Fruit fly (Drosophila melanogaster) whole organism, embryonic: Measurements from ENCODE around the gene CG12609.

Experiments
- Abd-B ChIP-seq: fragments of 200-800 bp; sonication (Bioruptor generic); optimal IDR thresholded peaks from 2 replicates; lab custom pipeline; 2018; ENCODE audit warnings: missing biosample characterization, mild to moderate bottlenecking, missing genetic modification characterization, moderate library complexity
- CG10366 ChIP-seq: fragments of 200-800 bp; sonication (Bioruptor generic); IDR thresholded peaks from 2 replicates; pipeline ENCODE4 v1.3.6; 2022; ENCODE audit warnings: missing biosample characterization, missing genetic modification characterization
- CG10543 ChIP-seq: fragments of 200-800 bp; sonication (Bioruptor generic); optimal IDR thresholded peaks from 3 replicates; lab custom pipeline; 2017; ENCODE audit warnings: missing biosample characterization, mild to moderate bottlenecking, missing genetic modification characterization, moderate library complexity
- CG10565 ChIP-seq: fragments of 200-800 bp; sonication (Bioruptor generic); optimal IDR thresholded peaks from 3 replicates; lab custom pipeline; 2016; ENCODE audit warnings: missing biosample characterization, mild to moderate bottlenecking, missing genetic modification characterization
- CG11085 ChIP-seq: fragments of 200-800 bp; sonication (Bioruptor generic); IDR thresholded peaks from 2 replicates; pipeline ENCODE4 v1.3.6; 2022; ENCODE audit warnings: missing biosample characterization, missing genetic modification characterization
- CG12155 ChIP-seq: fragments of 200-800 bp; sonication (Bioruptor generic); optimal IDR thresholded peaks from 3 replicates; lab custom pipeline; 2016; ENCODE audit warnings: missing biosample characterization, missing genetic modification characterization
- CG12659 ChIP-seq: fragments of 200-800 bp; sonication (Bioruptor generic); optimal IDR thresholded peaks from 3 replicates; lab custom pipeline; 2017; ENCODE audit warnings: mild to moderate bottlenecking, missing biosample characterization, missing genetic modification reagents, missing genetic modification characterization
- CG1529 ChIP-seq: fragments of 200-800 bp; sonication (Bioruptor generic); optimal IDR thresholded peaks from 3 replicates; lab custom pipeline; 2018; ENCODE audit warnings: missing biosample characterization, missing genetic modification characterization
- CG17359 ChIP-seq: fragments of 200-800 bp; sonication (Bioruptor generic); optimal IDR thresholded peaks from 3 replicates; lab custom pipeline; 2018; ENCODE audit warnings: missing biosample characterization, mild to moderate bottlenecking, missing genetic modification characterization, moderate library complexity
- CG17912 ChIP-seq: fragments of 200-800 bp; sonication (Bioruptor generic); optimal IDR thresholded peaks from 2 replicates; lab custom pipeline; 2018; ENCODE audit warnings: missing biosample characterization, mild to moderate bottlenecking, missing genetic modification characterization
- CG1832 ChIP-seq: fragments of 200-800 bp; sonication (Bioruptor generic); optimal IDR thresholded peaks from 2 replicates; lab custom pipeline; 2017; ENCODE audit warnings: missing biosample characterization, mild to moderate bottlenecking, missing genetic modification characterization, inconsistent platforms
- CG2120 ChIP-seq: fragments of 200-800 bp; sonication (Bioruptor generic); optimal IDR thresholded peaks from 3 replicates; lab custom pipeline; 2016; ENCODE audit warnings: missing biosample characterization, missing genetic modification characterization
- CG2875 ChIP-seq: fragments of 200-800 bp; sonication (Bioruptor generic); optimal IDR thresholded peaks from 2 replicates; lab custom pipeline; 2017; ENCODE audit warnings: missing biosample characterization, mild to moderate bottlenecking, missing genetic modification characterization, missing genetic modification reagents
- CG6813 ChIP-seq: fragments of 200-800 bp; sonication (Bioruptor generic); optimal IDR thresholded peaks from 2 replicates; lab custom pipeline; 2017; ENCODE audit warnings: missing biosample characterization, missing genetic modification characterization, mild to moderate bottlenecking, moderate library complexity, missing genetic modification reagents
- CG7357 ChIP-seq: fragments of 200-800 bp; sonication (Bioruptor generic); IDR thresholded peaks from 3 replicates; pipeline ENCODE4 v1.3.6; 2022; ENCODE audit warnings: missing biosample characterization, missing genetic modification characterization
- CG8281 ChIP-seq: fragments of 200-800 bp; sonication (Bioruptor generic); optimal IDR thresholded peaks from 2 replicates; lab custom pipeline; 2018; ENCODE audit warnings: missing biosample characterization, mild to moderate bottlenecking, missing genetic modification characterization, moderate library complexity
- CG9797 ChIP-seq: fragments of 200-800 bp; sonication (Bioruptor generic); optimal IDR thresholded peaks from 3 replicates; lab custom pipeline; 2018; ENCODE audit warnings: missing biosample characterization, mild to moderate bottlenecking, missing genetic modification characterization
- CoRest ChIP-seq: fragments of 200-800 bp; sonication (Bioruptor generic); optimal IDR thresholded peaks from 3 replicates; lab custom pipeline; 2018; ENCODE audit warnings: missing biosample characterization, mild to moderate bottlenecking, missing genetic modification characterization, moderate library complexity
- Dbx ChIP-seq: fragments of 200-800 bp; sonication (Bioruptor generic); IDR thresholded peaks from 3 replicates; pipeline ENCODE4 v1.3.6; 2022; ENCODE audit warnings: missing biosample characterization, missing genetic modification characterization
- Dip2 ChIP-seq: fragments of 200-800 bp; sonication (Bioruptor generic); IDR thresholded peaks from 2 replicates; pipeline ENCODE4 v1.3.6; 2022; ENCODE audit warnings: missing biosample characterization, missing genetic modification characterization
- Gsc ChIP-seq: fragments of 200-800 bp; sonication (Bioruptor generic); IDR thresholded peaks from 2 replicates; pipeline ENCODE4 v1.3.6; 2022; ENCODE audit warnings: missing biosample characterization, missing genetic modification characterization
- Med ChIP-seq: fragments of 200-800 bp; sonication (Bioruptor generic); peaks from one replicate; lab custom pipeline; 2016; ENCODE audit warnings: missing biosample characterization, missing genetic modification characterization, mild to moderate bottlenecking, inconsistent platforms, moderate library complexity
- Mes4 ChIP-seq: fragments of 200-800 bp; sonication (Bioruptor generic); optimal IDR thresholded peaks from 2 replicates; lab custom pipeline; 2016; ENCODE audit warnings: missing biosample characterization, missing genetic modification characterization
- Xrp1 ChIP-seq: fragments of 200-800 bp; sonication (Bioruptor generic); IDR thresholded peaks from 2 replicates; pipeline ENCODE4 v1.3.6; 2022; ENCODE audit warnings: missing biosample characterization, missing genetic modification characterization
- bsh ChIP-seq, 2 experiments: fragments of 200-800 bp; sonication (Bioruptor generic); optimal IDR thresholded peaks; 2 replicates each; lab custom pipeline; 2017 to 2018; ENCODE audit warnings: mild to moderate bottlenecking in 2 of 2, missing biosample characterization in 2 of 2, missing genetic modification characterization in 2 of 2, moderate library complexity in 1 of 2
- btn ChIP-seq: fragments of 200-800 bp; sonication (Bioruptor generic); optimal IDR thresholded peaks from 2 replicates; lab custom pipeline; 2016; ENCODE audit warnings: missing biosample characterization, missing genetic modification characterization
- disco-r ChIP-seq: fragments of 200-800 bp; sonication (Bioruptor generic); optimal IDR thresholded peaks from 2 replicates; lab custom pipeline; 2016; ENCODE audit warnings: missing biosample characterization, missing genetic modification characterization
- dmrt11E ChIP-seq: fragments of 200-800 bp; sonication (Bioruptor generic); optimal IDR thresholded peaks from 3 replicates; lab custom pipeline; 2018; ENCODE audit warnings: missing biosample characterization, mild to moderate bottlenecking, missing genetic modification characterization, moderate library complexity
- ewg ChIP-seq: fragments of 200-800 bp; sonication (Bioruptor generic); optimal IDR thresholded peaks from 3 replicates; lab custom pipeline; 2017; ENCODE audit warnings: mild to moderate bottlenecking, missing biosample characterization, missing genetic modification reagents, missing genetic modification characterization
- eyg ChIP-seq: fragments of 200-800 bp; sonication (Bioruptor generic); optimal IDR thresholded peaks from 3 replicates; lab custom pipeline; 2016; ENCODE audit warnings: missing biosample characterization, missing genetic modification characterization
- gem ChIP-seq: fragments of 200-800 bp; sonication (Bioruptor generic); optimal IDR thresholded peaks from 2 replicates; lab custom pipeline; 2019; ENCODE audit warnings: missing biosample characterization, mild to moderate bottlenecking, missing genetic modification characterization, moderate library complexity
- grau ChIP-seq: fragments of 200-800 bp; optimal IDR thresholded peaks from 3 replicates; lab custom pipeline; 2019; ENCODE audit warnings: missing biosample characterization, mild to moderate bottlenecking, missing genetic modification characterization, moderate library complexity
- her ChIP-seq: fragments of 200-800 bp; sonication (Bioruptor generic); optimal IDR thresholded peaks from 2 replicates; lab custom pipeline; 2016; ENCODE audit warnings: missing biosample characterization, missing genetic modification characterization
- ind ChIP-seq: fragments of 200-800 bp; sonication (Bioruptor generic); optimal IDR thresholded peaks from 3 replicates; lab custom pipeline; 2016; ENCODE audit warnings: missing biosample characterization, missing genetic modification characterization
- jigr1 ChIP-seq: fragments of 200-800 bp; sonication (Bioruptor generic); IDR thresholded peaks from 3 replicates; pipeline ENCODE4 v1.3.6; 2022; ENCODE audit warnings: missing biosample characterization, missing genetic modification characterization
- jumu ChIP-seq: fragments of 200-800 bp; sonication (Bioruptor generic); optimal IDR thresholded peaks from 3 replicates; lab custom pipeline; 2016; ENCODE audit warnings: missing biosample characterization, missing genetic modification characterization
- lilli ChIP-seq: fragments of 200-800 bp; sonication (Bioruptor generic); optimal IDR thresholded peaks from 3 replicates; lab custom pipeline; 2016; ENCODE audit warnings: missing biosample characterization, missing genetic modification characterization
- lmd ChIP-seq: fragments of 200-800 bp; sonication (Bioruptor generic); IDR thresholded peaks from 2 replicates; pipeline ENCODE4 v1.3.6; 2022; ENCODE audit warnings: missing biosample characterization, missing genetic modification characterization
- nau ChIP-seq: fragments of 200-800 bp; sonication (Bioruptor generic); optimal IDR thresholded peaks from 3 replicates; lab custom pipeline; 2017; ENCODE audit warnings: missing biosample characterization, mild to moderate bottlenecking, missing genetic modification characterization, missing genetic modification reagents
- nmo ChIP-seq: fragments of 200-800 bp; sonication (Bioruptor generic); optimal IDR thresholded peaks from 2 replicates; lab custom pipeline; 2018; ENCODE audit warnings: missing biosample characterization, mild to moderate bottlenecking, missing genetic modification characterization, moderate library complexity
- phol ChIP-seq: fragments of 200-800 bp; sonication (Bioruptor generic); optimal IDR thresholded peaks from 3 replicates; lab custom pipeline; 2018; ENCODE audit warnings: missing biosample characterization, mild to moderate bottlenecking, missing genetic modification characterization, moderate library complexity
- prd ChIP-seq, 3 experiments: fragments of >200 bp in 2 of 3; fragments of 200-800 bp in 1 of 3; sonication (Bioruptor generic) in 1 of 3; optimal IDR thresholded peaks in 2 of 3; IDR thresholded peaks in 1 of 3; 2 replicates in 2 of 3; 3 replicates in 1 of 3; pipeline versions ENCODE4 v1.3.6 to Lab custom; 2017 to 2022; ENCODE audit warnings: missing biosample characterization in 1 of 3, missing genetic modification characterization in 1 of 3
- rib ChIP-seq: fragments of 200-800 bp; sonication (Bioruptor generic); IDR thresholded peaks from 2 replicates; pipeline ENCODE4 v1.3.6; 2022; ENCODE audit warnings: missing biosample characterization, missing genetic modification characterization
- sc ChIP-seq, 3 experiments: fragments of >200 bp in 2 of 3; fragments of 200-800 bp in 1 of 3; sonication (Bioruptor generic) in 1 of 3; optimal IDR thresholded peaks; 2 replicates in 2 of 3; 3 replicates in 1 of 3; lab custom pipeline; 2017; ENCODE audit warnings: mild to moderate bottlenecking in 1 of 3, missing biosample characterization in 1 of 3, missing genetic modification characterization in 1 of 3, missing genetic modification reagents in 1 of 3
- sd ChIP-seq: fragments of 200-800 bp; sonication (Bioruptor generic); optimal IDR thresholded peaks from 3 replicates; lab custom pipeline; 2018; ENCODE audit warnings: missing biosample characterization, mild to moderate bottlenecking, missing genetic modification characterization, moderate library complexity
- sqz ChIP-seq: fragments of 200-800 bp; sonication (Bioruptor generic); optimal IDR thresholded peaks from 3 replicates; lab custom pipeline; 2018; ENCODE audit warnings: missing biosample characterization, mild to moderate bottlenecking, missing genetic modification characterization
- tap ChIP-seq: fragments of 200-800 bp; optimal IDR thresholded peaks from 3 replicates; lab custom pipeline; 2019; ENCODE audit warnings: missing biosample characterization, mild to moderate bottlenecking, missing genetic modification characterization, moderate library complexity
- unc-4 ChIP-seq: fragments of 200-800 bp; sonication (Bioruptor generic); IDR thresholded peaks from 2 replicates; pipeline ENCODE4 v1.3.6; 2022; ENCODE audit warnings: missing biosample characterization, missing genetic modification characterization; ENCODE audit not compliant: partially characterized antibody
- z ChIP-seq: fragments of 200-800 bp; sonication (Bioruptor generic); IDR thresholded peaks from 3 replicates; pipeline ENCODE4 v1.3.6; 2022; ENCODE audit warnings: missing biosample characterization, missing genetic modification characterization

CG12609 gene

dm6 chrX:18774818-18775343 lies 26.8 kb upstream of the CG12609 start, which contains the start of gene CG6891 (continued):
- no peak for TF ChIP-seq Dip2
- TF ChIP-seq CG10565 (GFP tag; lab: Kevin White, UChicago): no peak
- 0 out of 2 replicates have a peak, but pooled peaks have one; percentile 24 for TF ChIP-seq CG10366 (GFP tag; lab: Robert Waterston, UW)
- no peak for TF ChIP-seq btn
- peak; percentile 13 for TF ChIP-seq CG17912 (GFP tag; lab: Kevin White, UChicago)
- TF ChIP-seq CG12659 (GFP tag; lab: Kevin White, UChicago): peak; percentile 3
- no peak for TF ChIP-seq sc (optimal IDR thresholded peaks at IDR 0.05; lab: Kevin White, UChicago)
- peak; percentile 37 for TF ChIP-seq sc (GFP tag; optimal IDR thresholded peaks at IDR 0.05; lab: Kevin White, UChicago)
- no peak for TF ChIP-seq CG6813
- no peak for TF ChIP-seq CG8281 (tag; lab: Kevin White, UChicago)
- TF ChIP-seq bsh (GFP tag; optimal IDR thresholded peaks at IDR 0.05; lab: Kevin White, UChicago): peak; percentile 7 to 54
- TF ChIP-seq her (GFP tag; lab: Kevin White, UChicago): no peak
- TF ChIP-seq CG1529 (GFP tag; lab: Kevin White, UChicago): peak; percentile 36
- peak; percentile 26 for TF ChIP-seq ind (GFP tag; lab: Kevin White, UChicago)
- no peak for TF ChIP-seq CG11085
- peak; percentile 17 for TF ChIP-seq CG2120 (GFP tag; lab: Kevin White, UChicago)
- TF ChIP-seq jumu (GFP tag; lab: Kevin White, UChicago): peak; percentile 5
- no peak for TF ChIP-seq Dbx (GFP tag; lab: Robert Waterston, UW)
- peak; percentile 63 for TF ChIP-seq Med (GFP tag; lab: Kevin White, UChicago)
- TF ChIP-seq CG12155: no peak
- no peak for TF ChIP-seq lilli (GFP tag; lab: Kevin White, UChicago)
- no peak for TF ChIP-seq sqz (GFP tag; lab: Kevin White, UChicago)
- peak; percentile 92 for TF ChIP-seq CG1832 (GFP tag; lab: Kevin White, UChicago)
- peak; percentile 16 for TF ChIP-seq CoRest (tag; lab: Kevin White, UChicago)
- TF ChIP-seq CG9797: no peak
- TF ChIP-seq CG7357: no peak
- peak; percentile 10 for TF ChIP-seq CG2875 (GFP tag; lab: Kevin White, UChicago)
- TF ChIP-seq dmrt11E: peak; percentile 46
- peak; percentile 1 for TF ChIP-seq Mes4 (GFP tag; lab: Kevin White, UChicago)
- peak; percentile 14 for TF ChIP-seq CG17359 (tag; lab: Kevin White, UChicago)
- peak; percentile 38 for TF ChIP-seq phol (tag; lab: Kevin White, UChicago)
- TF ChIP-seq sd (tag; lab: Kevin White, UChicago): peak; percentile 7
- no peak for TF ChIP-seq tap
- peak; percentile 55 for TF ChIP-seq gem (tag; lab: Kevin White, UChicago)
- TF ChIP-seq jigr1: no peak
- no peak for TF ChIP-seq unc-4 (GFP tag; lab: Robert Waterston, UW)
- peak; percentile 37 for TF ChIP-seq Abd-B (GFP tag; lab: Kevin White, UChicago)
- TF ChIP-seq eyg (GFP tag; lab: Kevin White, UChicago): no peak
- peak; percentile 46 for TF ChIP-seq lmd
- TF ChIP-seq rib (GFP tag; lab: Robert Waterston, UW): no peak
- TF ChIP-seq CG10543 (GFP tag; lab: Kevin White, UChicago): peak; percentile 5
- peak; percentile 49 for TF ChIP-seq nmo (GFP tag; lab: Kevin White, UChicago)
- peak; percentile 25 for TF ChIP-seq ewg (GFP tag; lab: Kevin White, UChicago)
- TF ChIP-seq Gsc (GFP tag; lab: Robert Waterston, UW): no peak
- 0 out of 3 replicates have a peak, but pooled peaks have one; percentile 42 for TF ChIP-seq z
- TF ChIP-seq Xrp1 (GFP tag; lab: Robert Waterston, UW): peak; percentile 41; the same call in 1 of the 2 replicates
- TF ChIP-seq grau: peak; percentile 30
- no peak for TF ChIP-seq prd (optimal IDR thresholded peaks at IDR 0.05; lab: Kevin White, UChicago)
- peak; percentile 35; the same call in 2 of the 3 replicates for TF ChIP-seq prd (GFP tag; IDR thresholded peaks at IDR 0.05; lab: Robert Waterston, UW)
- peak; percentile 19 for TF ChIP-seq nau (GFP tag; lab: Kevin White, UChicago)
- peak; percentile 15 for TF ChIP-seq disco-r (GFP tag; lab: Kevin White, UChicago)
